Worm (Caenorhabditis elegans) whole organism, L3 larva: ENCODE data around the gene T11G6.3.
A peak's percentile ranks its signal among the peaks of the same experiment; 100 is the strongest.

Experiments used
- R02D3.7 ChIP-seq: fragments of 150-350 bp; optimal IDR thresholded peaks from 2 replicates; lab custom pipeline; 2014; ENCODE audit warnings: missing biosample characterization, missing genetic modification characterization
- ZK546.5 ChIP-seq: sonication (generic microtip); optimal IDR thresholded peaks from 2 replicates; lab custom pipeline; 2017; ENCODE audit warnings: missing biosample characterization, missing genetic modification characterization
- ama-1 ChIP-seq: fragments of 150-350 bp; optimal IDR thresholded peaks from 2 replicates; lab custom pipeline; 2018
- ceh-16 ChIP-seq: sonication (generic microtip); optimal IDR thresholded peaks from 2 replicates; lab custom pipeline; 2017; ENCODE audit warnings: missing biosample characterization, missing genetic modification characterization
- ceh-28 ChIP-seq: fragments of 150-350 bp; optimal IDR thresholded peaks from 2 replicates; lab custom pipeline; 2014; ENCODE audit warnings: missing biosample characterization, missing genetic modification reagents, missing genetic modification characterization
- ceh-82 ChIP-seq: fragments of 150-350 bp; optimal IDR thresholded peaks from 2 replicates; lab custom pipeline; 2014; ENCODE audit warnings: missing biosample characterization, missing genetic modification characterization
- ceh-9 ChIP-seq: sonication (generic microtip); optimal IDR thresholded peaks from 2 replicates; lab custom pipeline; 2018; ENCODE audit warnings: missing biosample characterization, missing genetic modification characterization
- daf-12 ChIP-seq: fragments of 150-350 bp; optimal IDR thresholded peaks from 2 replicates; lab custom pipeline; 2014; ENCODE audit warnings: missing biosample characterization, missing genetic modification reagents, missing genetic modification characterization
- egl-5 ChIP-seq: fragments of 150-350 bp; optimal IDR thresholded peaks from 2 replicates; lab custom pipeline; 2017; ENCODE audit warnings: missing biosample characterization, missing genetic modification reagents, missing genetic modification characterization, inconsistent platforms
- elt-1 ChIP-seq: fragments of 150-350 bp; optimal IDR thresholded peaks from 2 replicates; lab custom pipeline; 2014; ENCODE audit warnings: missing biosample characterization, missing genetic modification characterization
- elt-2 ChIP-seq: sonication (generic microtip); optimal IDR thresholded peaks from 2 replicates; lab custom pipeline; 2016; ENCODE audit warnings: missing genetic modification reagents, mild to moderate bottlenecking, missing genetic modification characterization, missing compliant biosample characterization
- elt-3 ChIP-seq, 3 experiments: fragments of 150-350 bp in 1 of 3; sonication (generic microtip) in 2 of 3; optimal IDR thresholded peaks; 2 replicates in 2 of 3; 4 replicates in 1 of 3; lab custom pipeline; 2014 to 2017; ENCODE audit warnings: missing biosample characterization in 3 of 3, missing genetic modification characterization in 3 of 3
- fkh-10 ChIP-seq: sonication (generic microtip); optimal IDR thresholded peaks from 2 replicates; lab custom pipeline; 2017; ENCODE audit warnings: missing biosample characterization, missing genetic modification reagents, missing genetic modification characterization
- fkh-2 ChIP-seq: fragments of 150-350 bp; optimal IDR thresholded peaks from 2 replicates; lab custom pipeline; 2014; ENCODE audit warnings: missing biosample characterization, missing genetic modification reagents, missing genetic modification characterization
- hmg-11 ChIP-seq: sonication (generic microtip); optimal IDR thresholded peaks from 2 replicates; lab custom pipeline; 2016; ENCODE audit warnings: missing genetic modification characterization, missing compliant biosample characterization
- jun-1 ChIP-seq: fragments of 150-350 bp; optimal IDR thresholded peaks from 2 replicates; lab custom pipeline; 2014; ENCODE audit warnings: missing biosample characterization, missing genetic modification reagents, missing genetic modification characterization
- lin-15B ChIP-seq: fragments of 150-350 bp; optimal IDR thresholded peaks from 2 replicates; lab custom pipeline; 2014; ENCODE audit warnings: missing biosample characterization, missing genetic modification characterization
- lin-39 ChIP-seq: fragments of 150-350 bp; optimal IDR thresholded peaks from 2 replicates; lab custom pipeline; 2018; ENCODE audit warnings: missing biosample characterization, missing genetic modification reagents, missing genetic modification characterization
- mdl-1 ChIP-seq: fragments of 150-350 bp; optimal IDR thresholded peaks from 2 replicates; lab custom pipeline; 2014; ENCODE audit warnings: missing biosample characterization, missing genetic modification characterization
- mml-1 ChIP-seq: fragments of 150-350 bp; sonication (generic microtip); optimal IDR thresholded peaks from 3 replicates; lab custom pipeline; 2014; ENCODE audit warnings: missing biosample characterization, missing genetic modification characterization
- nfya-1 ChIP-seq: sonication (generic microtip); optimal IDR thresholded peaks from 2 replicates; lab custom pipeline; 2017; ENCODE audit warnings: missing genetic modification characterization, mild to moderate bottlenecking, missing compliant biosample characterization, antibody characterized with exemption, moderate library complexity; ENCODE audit not compliant: insufficient read depth
- nhr-11 ChIP-seq: fragments of 150-350 bp; optimal IDR thresholded peaks from 2 replicates; lab custom pipeline; 2014; ENCODE audit warnings: missing biosample characterization, missing genetic modification characterization
- nhr-23 ChIP-seq: fragments of 150-350 bp; optimal IDR thresholded peaks from 2 replicates; lab custom pipeline; 2014; ENCODE audit warnings: missing biosample characterization, missing genetic modification reagents, missing genetic modification characterization
- nhr-237 ChIP-seq: fragments of 150-350 bp; optimal IDR thresholded peaks from 2 replicates; lab custom pipeline; 2014; ENCODE audit warnings: missing biosample characterization, missing genetic modification characterization
- nhr-25 ChIP-seq: sonication (generic microtip); optimal IDR thresholded peaks from 2 replicates; lab custom pipeline; 2017; ENCODE audit warnings: missing biosample characterization, missing genetic modification characterization
- nhr-28 ChIP-seq: fragments of 150-350 bp; optimal IDR thresholded peaks from 2 replicates; lab custom pipeline; 2014; ENCODE audit warnings: missing biosample characterization, missing genetic modification characterization
- nhr-43 ChIP-seq: sonication (generic microtip); optimal IDR thresholded peaks from 2 replicates; lab custom pipeline; 2016; ENCODE audit warnings: mild to moderate bottlenecking, missing genetic modification characterization, missing compliant biosample characterization; ENCODE audit not compliant: poor library complexity, severe bottlenecking
- nhr-67 ChIP-seq: fragments of 150-350 bp; optimal IDR thresholded peaks from 2 replicates; lab custom pipeline; 2014; ENCODE audit warnings: missing biosample characterization, missing genetic modification characterization
- nhr-76 ChIP-seq: fragments of 150-350 bp; sonication (generic microtip); optimal IDR thresholded peaks from 5 replicates; lab custom pipeline; 2014; ENCODE audit warnings: missing biosample characterization, missing genetic modification characterization
- nhr-77 ChIP-seq: fragments of 150-350 bp; optimal IDR thresholded peaks from 2 replicates; lab custom pipeline; 2014; ENCODE audit warnings: missing biosample characterization, missing genetic modification characterization
- pha-4 ChIP-seq: fragments of 150-350 bp; optimal IDR thresholded peaks from 2 replicates; lab custom pipeline; 2014; ENCODE audit warnings: missing biosample characterization, missing genetic modification reagents, missing genetic modification characterization
- pqm-1 ChIP-seq: fragments of 150-350 bp; optimal IDR thresholded peaks from 2 replicates; lab custom pipeline; 2017; ENCODE audit warnings: missing biosample characterization, missing genetic modification characterization, inconsistent platforms
- sea-2 ChIP-seq: fragments of 150-350 bp; sonication (generic microtip); optimal IDR thresholded peaks from 4 replicates; lab custom pipeline; 2014; ENCODE audit warnings: missing biosample characterization, missing genetic modification reagents, missing genetic modification characterization
- skn-1 ChIP-seq: fragments of 150-350 bp; optimal IDR thresholded peaks from 2 replicates; lab custom pipeline; 2014; ENCODE audit warnings: missing biosample characterization, missing genetic modification characterization
- snpc-4 ChIP-seq: fragments of 150-350 bp; optimal IDR thresholded peaks from 2 replicates; lab custom pipeline; 2014; ENCODE audit warnings: missing biosample characterization, missing genetic modification characterization
- unc-39 ChIP-seq: sonication (generic microtip); optimal IDR thresholded peaks from 4 replicates; lab custom pipeline; 2017; ENCODE audit warnings: missing biosample characterization, missing genetic modification characterization
- unc-62 ChIP-seq: fragments of 150-350 bp; sonication (generic microtip); optimal IDR thresholded peaks from 4 replicates; lab custom pipeline; 2014; ENCODE audit warnings: missing biosample characterization, missing genetic modification reagents, missing genetic modification characterization
- zag-1 ChIP-seq: fragments of 150-350 bp; optimal IDR thresholded peaks from 2 replicates; lab custom pipeline; 2014; ENCODE audit warnings: missing biosample characterization, missing genetic modification characterization
- ztf-11 ChIP-seq: fragments of 150-350 bp; optimal IDR thresholded peaks from 2 replicates; lab custom pipeline; 2014; ENCODE audit warnings: missing biosample characterization, missing genetic modification characterization
- ztf-4 ChIP-seq: fragments of 150-350 bp; optimal IDR thresholded peaks from 2 replicates; lab custom pipeline; 2014; ENCODE audit warnings: missing biosample characterization, missing genetic modification characterization

T11G6.3 gene

ce11 chrIV:10821672-10822304 lies 33.2 kb downstream of the T11G6.3 start (continued):
- no peak for TF ChIP-seq fkh-2
- TF ChIP-seq nhr-76 (tag; lab: Kevin White, UChicago): no peak
- TF ChIP-seq unc-39 (tag; lab: Kevin White, UChicago): no peak
- peak; percentile 15 for TF ChIP-seq R02D3.7 (tag; lab: Kevin White, UChicago)
- no peak for TF ChIP-seq nhr-237
- TF ChIP-seq ceh-28 (tag; lab: Kevin White, UChicago): peak; percentile 72
- peak; percentile 8 for TF ChIP-seq nhr-67 (tag; lab: Kevin White, UChicago)
- peak; percentile 91 for TF ChIP-seq skn-1 (tag; lab: Kevin White, UChicago)
- no peak for TF ChIP-seq sea-2 (GFP tag; lab: Kevin White, UChicago)
- TF ChIP-seq nfya-1 (tag; lab: Kevin White, UChicago): peak; percentile 68
- TF ChIP-seq nhr-43 (tag; lab: Kevin White, UChicago): peak; percentile 73
- TF ChIP-seq nhr-25 (tag; lab: Kevin White, UChicago): peak; percentile 93
- peak; percentile 74 for TF ChIP-seq pqm-1
- TF ChIP-seq mml-1: no peak
- TF ChIP-seq lin-15B: peak; percentile 59
- TF ChIP-seq ceh-16 (tag; lab: Kevin White, UChicago): no peak
- TF ChIP-seq elt-3 (tag; optimal IDR thresholded peaks at IDR 0.05; lab: Kevin White, UChicago): no peak
- TF ChIP-seq daf-12 (tag; lab: Kevin White, UChicago): no peak
- peak; percentile 80 for TF ChIP-seq lin-39 (tag; lab: Kevin White, UChicago)
- TF ChIP-seq ceh-9 (tag; lab: Kevin White, UChicago): no peak
- peak; percentile 49 for TF ChIP-seq fkh-10

- peak; percentile 5 for TF ChIP-seq nfya-1 (tag; lab: Kevin White, UChicago)
- TF ChIP-seq elt-2 (tag; lab: Kevin White, UChicago): no peak
- TF ChIP-seq, all 47 proteins: peak for 1
These were observed 34.0 kb downstream of the T11G6.3 start for ce11 chrIV:10820837-10821671.

ce11 chrIV:10820114-10820513 lies 34.9 kb downstream of the T11G6.3 start:
- TF ChIP-seq nfya-1 (tag; lab: Kevin White, UChicago): peak; percentile 10
- TF ChIP-seq mdl-1: no peak
- peak; percentile 2 for TF ChIP-seq pqm-1
- TF ChIP-seq elt-2 (tag; lab: Kevin White, UChicago): peak; percentile 69

- TF ChIP-seq unc-62 (no peak), nhr-23 (tag; lab: Kevin White, UChicago) (no peak), snpc-4 (tag; lab: Kevin White, UChicago) (no peak), nhr-77 (tag; lab: Kevin White, UChicago) (no peak), nhr-11 (tag; lab: Kevin White, UChicago) (no peak), ceh-82 (tag; lab: Kevin White, UChicago) (no peak), lin-39 (tag; lab: Kevin White, UChicago) (peak; percentile 11), daf-12 (tag; lab: Kevin White, UChicago) (no peak), nfya-1 (tag; lab: Kevin White, UChicago) (peak; percentile 22)
These were observed 36.0 kb downstream of the T11G6.3 start for ce11 chrIV:10819049-10819448.

ce11 chrIV:10817030-10817429 lies 38.0 kb downstream of the T11G6.3 start:
- no peak for TF ChIP-seq nhr-76 (tag; lab: Kevin White, UChicago)
- no peak for TF ChIP-seq ZK546.5 (tag; lab: Kevin White, UChicago)
- no peak for TF ChIP-seq ceh-82 (tag; lab: Kevin White, UChicago)
- TF ChIP-seq skn-1 (tag; lab: Kevin White, UChicago): no peak
- TF ChIP-seq ztf-4: no peak
- no peak for TF ChIP-seq nhr-77 (tag; lab: Kevin White, UChicago)
- peak; percentile 18 for TF ChIP-seq nfya-1 (tag; lab: Kevin White, UChicago)
- no peak for TF ChIP-seq pha-4
- TF ChIP-seq elt-1 (tag; lab: Kevin White, UChicago): no peak
- no peak for TF ChIP-seq ztf-11 (tag; lab: Kevin White, UChicago)
- no peak for TF ChIP-seq elt-3 (tag; optimal IDR thresholded peaks at IDR 0.05; lab: Kevin White, UChicago)
- TF ChIP-seq hmg-11: peak; percentile 70
- no peak for TF ChIP-seq jun-1 (tag; lab: Kevin White, UChicago)
- TF ChIP-seq ceh-16 (tag; lab: Kevin White, UChicago): no peak
- no peak for TF ChIP-seq daf-12 (tag; lab: Kevin White, UChicago)
- no peak for TF ChIP-seq mml-1
- TF ChIP-seq lin-39 (tag; lab: Kevin White, UChicago): peak; percentile 23
- TF ChIP-seq nhr-67 (tag; lab: Kevin White, UChicago): no peak
- no peak for TF ChIP-seq nhr-28 (tag; lab: Kevin White, UChicago)
- TF ChIP-seq egl-5: no peak
- TF ChIP-seq R02D3.7 (tag; lab: Kevin White, UChicago): no peak
- no peak for TF ChIP-seq nhr-237
- TF ChIP-seq unc-39 (tag; lab: Kevin White, UChicago): no peak
- TF ChIP-seq snpc-4 (tag; lab: Kevin White, UChicago): no peak
- TF ChIP-seq zag-1 (tag; lab: Kevin White, UChicago): no peak
- no peak for TF ChIP-seq lin-15B
- TF ChIP-seq ama-1: no peak
- peak; percentile 9 for TF ChIP-seq nhr-23 (tag; lab: Kevin White, UChicago)
